Worm (Caenorhabditis elegans): ENCODE results near the gene Y17G7B.17.

- TF ChIP-seq pqm-1 (tag; optimal IDR thresholded peaks at IDR 0.05) (no peak), ama-1 (optimal IDR thresholded peaks at IDR 0.05) (no peak), ceh-6 (GFP tag; optimal IDR thresholded peaks at IDR 0.05) (no peak), ceh-9 (tag; optimal IDR thresholded peaks at IDR 0.05) (no peak), lin-11 (tag; optimal IDR thresholded peaks at IDR 0.05) (no peak), elt-4 (tag; optimal IDR thresholded peaks at IDR 0.05) (no peak), ceh-22 (tag; optimal IDR thresholded peaks at IDR 0.05) (no peak)
Observed at ce11 chrII:12147331-12147730, 47.5 kb upstream of the Y17G7B.17 start, which contains the start of gene Y57A10A.2.
